Fruit fly (Drosophila melanogaster) Kc167 (cell line): ENCODE results near the gene CG12689.

Source experiments
- Myc ChIP-seq: fragments of >200 bp; optimal IDR thresholded peaks from 2 replicates; lab custom pipeline; 2017; ENCODE audit warnings: missing external identifiers
- Sin3A ChIP-seq: fragments of >200 bp; optimal IDR thresholded peaks from 2 replicates; lab custom pipeline; 2018; ENCODE audit warnings: missing external identifiers
- insv ChIP-seq: fragments of >200 bp; optimal IDR thresholded peaks from 3 replicates; lab custom pipeline; 2018; ENCODE audit warnings: missing external identifiers
- psq ChIP-seq: fragments of >200 bp; optimal IDR thresholded peaks from 2 replicates; lab custom pipeline; 2017; ENCODE audit warnings: missing external identifiers
- ttk ChIP-seq: sonication (Bioruptor generic); optimal IDR thresholded peaks from 2 replicates; lab custom pipeline; 2017; ENCODE audit warnings: missing external identifiers

DNA sequence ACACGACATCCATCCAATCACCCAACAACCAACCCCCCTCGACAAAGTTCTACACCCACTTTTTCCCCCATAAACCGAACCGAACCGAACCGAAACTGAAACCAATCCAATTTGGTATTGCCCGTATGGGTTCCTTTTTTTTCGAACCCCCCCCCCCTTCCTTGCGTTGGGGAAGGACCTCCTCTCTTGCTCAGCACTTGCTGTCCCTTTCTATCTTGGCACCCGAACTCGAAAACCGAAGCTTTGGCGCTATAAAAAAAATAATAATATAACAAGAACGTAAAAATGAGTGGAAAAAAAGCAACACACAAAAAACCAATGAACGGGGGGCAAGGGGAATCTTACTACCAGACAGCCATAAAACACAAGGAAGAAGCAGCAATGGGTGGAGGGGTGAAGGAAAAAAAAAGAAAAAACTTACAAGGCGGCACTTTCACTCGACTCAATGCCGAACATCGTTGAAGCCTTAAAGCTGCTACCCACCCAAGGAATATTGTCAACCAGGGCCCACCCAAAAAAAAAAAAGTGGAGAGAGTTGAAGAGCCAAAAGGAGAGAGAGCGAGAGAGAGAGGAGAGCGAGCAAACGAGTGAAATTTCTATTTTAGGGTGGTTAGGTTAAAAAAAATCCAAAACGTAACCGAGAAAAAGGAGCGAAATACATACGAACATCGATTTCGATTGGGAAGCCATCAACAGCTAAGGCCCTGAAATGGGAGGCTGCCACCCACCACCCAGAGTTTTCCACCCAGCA lies 43.1 kb upstream of the CG12689 start:
- TF ChIP-seq psq (lab: Kevin White, UChicago) = no peak
- no peak for TF ChIP-seq ttk (lab: Kevin White, UChicago)
- TF ChIP-seq insv (lab: Kevin White, UChicago) = no peak
- no peak for TF ChIP-seq Sin3A
- no peak for TF ChIP-seq Myc (lab: Kevin White, UChicago)
